Worm (Caenorhabditis elegans) whole organism, L2 larva: Measurements from ENCODE around the gene nhr-86.

ENCODE experiments used
- C34F6.9 ChIP-seq: fragments of 150-350 bp; optimal IDR thresholded peaks from 2 replicates; lab custom pipeline; 2014; ENCODE audit warnings: missing biosample characterization, missing genetic modification characterization
- F13H6.1 ChIP-seq: sonication (generic microtip); optimal IDR thresholded peaks from 2 replicates; lab custom pipeline; 2016; ENCODE audit warnings: missing genetic modification characterization, missing compliant biosample characterization
- ZK546.5 ChIP-seq: sonication (generic microtip); optimal IDR thresholded peaks from 2 replicates; lab custom pipeline; 2017; ENCODE audit warnings: missing biosample characterization, missing genetic modification characterization
- alr-1 ChIP-seq: fragments of 150-350 bp; optimal IDR thresholded peaks from 2 replicates; lab custom pipeline; 2014; ENCODE audit warnings: missing biosample characterization, missing genetic modification characterization
- blmp-1 ChIP-seq: sonication (generic microtip); optimal IDR thresholded peaks from 2 replicates; lab custom pipeline; 2017; ENCODE audit warnings: missing genetic modification characterization, mild to moderate bottlenecking, missing compliant biosample characterization, antibody characterized with exemption, moderate library complexity; ENCODE audit not compliant: insufficient read depth
- ceh-82 ChIP-seq: fragments of 150-350 bp; optimal IDR thresholded peaks from 2 replicates; lab custom pipeline; 2014; ENCODE audit warnings: missing biosample characterization, missing genetic modification characterization
- crh-2 ChIP-seq: sonication (generic microtip); optimal IDR thresholded peaks from 2 replicates; lab custom pipeline; 2017; ENCODE audit warnings: missing biosample characterization, missing genetic modification characterization
- dmd-4 ChIP-seq: sonication (generic microtip); optimal IDR thresholded peaks from 2 replicates; lab custom pipeline; 2017; ENCODE audit warnings: missing biosample characterization, missing genetic modification characterization
- egl-27 ChIP-seq: sonication (generic microtip); optimal IDR thresholded peaks from 3 replicates; lab custom pipeline; 2017; ENCODE audit warnings: missing biosample characterization, missing genetic modification reagents, missing genetic modification characterization
- elt-1 ChIP-seq: fragments of 150-350 bp; optimal IDR thresholded peaks from 2 replicates; lab custom pipeline; 2014; ENCODE audit warnings: missing biosample characterization, missing genetic modification characterization
- elt-3 ChIP-seq: sonication (generic microtip); optimal IDR thresholded peaks from 2 replicates; lab custom pipeline; 2017; ENCODE audit warnings: missing biosample characterization, missing genetic modification characterization
- fos-1 ChIP-seq: fragments of 150-350 bp; optimal IDR thresholded peaks from 2 replicates; lab custom pipeline; 2014; ENCODE audit warnings: missing biosample characterization, missing genetic modification characterization
- gmeb-1 ChIP-seq: fragments of 150-350 bp; optimal IDR thresholded peaks from 2 replicates; lab custom pipeline; 2014; ENCODE audit warnings: missing biosample characterization, missing genetic modification characterization
- lin-13 ChIP-seq: fragments of 150-350 bp; optimal IDR thresholded peaks from 2 replicates; lab custom pipeline; 2014; ENCODE audit warnings: missing biosample characterization, missing genetic modification reagents, missing genetic modification characterization
- lin-39 ChIP-seq: fragments of 150-350 bp; optimal IDR thresholded peaks from 2 replicates; lab custom pipeline; 2014; ENCODE audit warnings: missing biosample characterization, missing genetic modification reagents, missing genetic modification characterization
- lsy-2 ChIP-seq, 2 experiments: fragments of 150-350 bp in 1 of 2; sonication (generic microtip) in 1 of 2; optimal IDR thresholded peaks; 2 replicates each; lab custom pipeline; 2014 to 2017; ENCODE audit warnings: missing biosample characterization in 2 of 2, missing genetic modification characterization in 2 of 2
- mbf-1 ChIP-seq: sonication (generic microtip); optimal IDR thresholded peaks from 2 replicates; lab custom pipeline; 2017; ENCODE audit warnings: missing biosample characterization, missing genetic modification characterization
- mdl-1 ChIP-seq, 2 experiments: fragments of 150-350 bp in 1 of 2; sonication (generic microtip) in 1 of 2; optimal IDR thresholded peaks; 2 replicates each; lab custom pipeline; 2017; ENCODE audit warnings: missing biosample characterization in 2 of 2, missing genetic modification characterization in 2 of 2
- nhr-10 ChIP-seq: sonication (generic microtip); optimal IDR thresholded peaks from 2 replicates; lab custom pipeline; 2017; ENCODE audit warnings: missing biosample characterization, missing genetic modification characterization
- nhr-11 ChIP-seq: fragments of 150-350 bp; optimal IDR thresholded peaks from 2 replicates; lab custom pipeline; 2014; ENCODE audit warnings: missing biosample characterization, missing genetic modification characterization
- nhr-129 ChIP-seq: fragments of 150-350 bp; optimal IDR thresholded peaks from 2 replicates; lab custom pipeline; 2014; ENCODE audit warnings: missing biosample characterization, missing genetic modification characterization
- nhr-21 ChIP-seq: fragments of 150-350 bp; optimal IDR thresholded peaks from 2 replicates; lab custom pipeline; 2014; ENCODE audit warnings: missing biosample characterization, missing genetic modification characterization
- nhr-237 ChIP-seq: fragments of 150-350 bp; optimal IDR thresholded peaks from 2 replicates; lab custom pipeline; 2014; ENCODE audit warnings: missing biosample characterization, missing genetic modification characterization
- nhr-25 ChIP-seq: fragments of 150-350 bp; sonication (generic microtip); optimal IDR thresholded peaks from 3 replicates; lab custom pipeline; 2014; ENCODE audit warnings: missing biosample characterization, missing genetic modification characterization
- nhr-6 ChIP-seq: fragments of 150-350 bp; optimal IDR thresholded peaks from 2 replicates; lab custom pipeline; 2014; ENCODE audit warnings: missing biosample characterization, missing genetic modification characterization
- nhr-77 ChIP-seq: fragments of 150-350 bp; optimal IDR thresholded peaks from 2 replicates; lab custom pipeline; 2014; ENCODE audit warnings: missing biosample characterization, missing genetic modification characterization
- peb-1 ChIP-seq: fragments of 150-350 bp; optimal IDR thresholded peaks from 2 replicates; lab custom pipeline; 2014; ENCODE audit warnings: missing biosample characterization, missing genetic modification characterization
- sem-4 ChIP-seq: fragments of 150-350 bp; optimal IDR thresholded peaks from 2 replicates; lab custom pipeline; 2014; ENCODE audit warnings: missing biosample characterization, missing genetic modification reagents, missing genetic modification characterization
- skn-1 ChIP-seq: sonication (generic microtip); optimal IDR thresholded peaks from 2 replicates; lab custom pipeline; 2017; ENCODE audit warnings: missing biosample characterization, missing genetic modification characterization
- sma-3 ChIP-seq: sonication (generic microtip); optimal IDR thresholded peaks from 2 replicates; lab custom pipeline; 2016; ENCODE audit warnings: missing genetic modification reagents, missing genetic modification characterization, missing compliant biosample characterization
- sma-9 ChIP-seq, 2 experiments: fragments of 150-350 bp in 1 of 2; sonication (generic microtip) in 1 of 2; optimal IDR thresholded peaks; 2 replicates each; lab custom pipeline; 2014 to 2016; ENCODE audit warnings: missing genetic modification characterization in 2 of 2, mild to moderate bottlenecking in 1 of 2, missing biosample characterization in 1 of 2, missing compliant biosample characterization in 1 of 2, missing genetic modification reagents in 1 of 2, moderate library complexity in 1 of 2
- snpc-4 ChIP-seq: fragments of 150-350 bp; optimal IDR thresholded peaks from 2 replicates; lab custom pipeline; 2014; ENCODE audit warnings: missing biosample characterization, missing genetic modification characterization
- unc-55 ChIP-seq: fragments of 150-350 bp; sonication (generic microtip); optimal IDR thresholded peaks from 3 replicates; lab custom pipeline; 2014; ENCODE audit warnings: missing biosample characterization, missing genetic modification reagents, missing genetic modification characterization
- ztf-11 ChIP-seq: sonication (generic microtip); optimal IDR thresholded peaks from 2 replicates; lab custom pipeline; 2017; ENCODE audit warnings: missing biosample characterization, missing genetic modification characterization
- ztf-4 ChIP-seq: fragments of 150-350 bp; optimal IDR thresholded peaks from 2 replicates; lab custom pipeline; 2014; ENCODE audit warnings: missing biosample characterization, missing genetic modification characterization

nhr-86 gene

ce11 chrV:2067985-2068499, 1.4 kb upstream of the nhr-86 start, which contains the start of gene lbp-9:
Gene lbp-9 (plus strand): TSS chrV:2068449.
- TF ChIP-seq crh-2 (tag; lab: Kevin White, UChicago) (peak; percentile 83), peb-1 (tag; lab: Kevin White, UChicago) (no peak), nhr-129 (tag; lab: Kevin White, UChicago) (peak; percentile 79), ztf-4 (tag; lab: Kevin White, UChicago) (peak; percentile 64), blmp-1 (peak; percentile 2), alr-1 (tag; lab: Kevin White, UChicago) (no peak), C34F6.9 (tag; lab: Kevin White, UChicago) (peak; percentile 88), lin-39 (tag; lab: Kevin White, UChicago) (no peak), F13H6.1 (tag; lab: Kevin White, UChicago) (peak; percentile 25), mdl-1 (tag; optimal IDR thresholded peaks at IDR 0.05; lab: Kevin White, UChicago) (peak in 1 of 2 experiments; percentile 53), sem-4 (tag; lab: Kevin White, UChicago) (peak; percentile 1), sma-3 (GFP tag; lab: Kevin White, UChicago) (peak; percentile 72), fos-1 (peak; percentile 34), nhr-237 (tag; lab: Kevin White, UChicago) (no peak), nhr-10 (tag; lab: Kevin White, UChicago) (no peak), lsy-2 (tag; optimal IDR thresholded peaks at IDR 0.05; lab: Kevin White, UChicago) (peak in 1 of 2 experiments; percentile 59), nhr-25 (tag; lab: Kevin White, UChicago) (peak; percentile 87), nhr-11 (tag; lab: Kevin White, UChicago) (no peak), egl-27 (tag; lab: Kevin White, UChicago) (peak; percentile 20), nhr-6 (tag; lab: Kevin White, UChicago) (no peak), sma-9 (GFP tag; optimal IDR thresholded peaks at IDR 0.05; lab: Kevin White, UChicago) (peak; percentile 49), sma-9 (tag; optimal IDR thresholded peaks at IDR 0.05; lab: Kevin White, UChicago) (no peak), ZK546.5 (tag; lab: Kevin White, UChicago) (no peak), lin-13 (GFP tag; lab: Kevin White, UChicago) (no peak), mbf-1 (tag; lab: Kevin White, UChicago) (no peak), dmd-4 (tag; lab: Kevin White, UChicago) (no peak), gmeb-1 (peak; percentile 26)

ce11 chrV:2067419-2067818, 769 bp upstream of the nhr-86 start:
- TF ChIP-seq lsy-2 (tag; optimal IDR thresholded peaks at IDR 0.05; lab: Kevin White, UChicago) = peak in 1 of 2 experiments; percentile 1
- TF ChIP-seq C34F6.9 (tag; lab: Kevin White, UChicago) = no peak
- no peak for TF ChIP-seq egl-27 (tag; lab: Kevin White, UChicago)
- no peak for TF ChIP-seq nhr-25 (tag; lab: Kevin White, UChicago)
- TF ChIP-seq nhr-237 (tag; lab: Kevin White, UChicago) = no peak
- TF ChIP-seq elt-3 (tag; lab: Kevin White, UChicago) = no peak
- TF ChIP-seq ztf-11 (tag; lab: Kevin White, UChicago) = no peak
- no peak for TF ChIP-seq elt-1

ce11 chrV:2057324-2057723, 9.3 kb downstream of the nhr-86 start, which contains the start of gene comt-3:
Gene comt-3 (plus strand): TSS chrV:2057537.
- TF ChIP-seq snpc-4 (tag; lab: Kevin White, UChicago) (no peak), sma-3 (GFP tag; lab: Kevin White, UChicago) (no peak), mbf-1 (tag; lab: Kevin White, UChicago) (no peak), alr-1 (tag; lab: Kevin White, UChicago) (no peak), sem-4 (tag; lab: Kevin White, UChicago) (no peak), nhr-77 (no peak), lin-13 (GFP tag; lab: Kevin White, UChicago) (no peak), unc-55 (GFP tag; lab: Kevin White, UChicago) (peak; percentile 41), skn-1 (peak; percentile 58), ceh-82 (tag; lab: Kevin White, UChicago) (no peak), nhr-21 (tag; lab: Kevin White, UChicago) (no peak)
